Worm (Caenorhabditis elegans) whole organism, mixed stage, embryonic: ENCODE measurements around the gene C15B12.8.

ENCODE experiments used
- M03D4.4 ChIP-seq: sonication (generic microtip); optimal IDR thresholded peaks from 2 replicates; lab custom pipeline; 2017; ENCODE audit warnings: mild to moderate bottlenecking, missing genetic modification characterization, missing compliant biosample characterization
- bed-3 ChIP-seq: fragments of 200-800 bp; sonication (Bioruptor generic); optimal IDR thresholded peaks from 3 replicates; lab custom pipeline; 2018; ENCODE audit warnings: mild to moderate bottlenecking, missing genetic modification characterization, moderate library complexity, missing compliant biosample characterization
- blmp-1 ChIP-seq: fragments of 150-350 bp; optimal IDR thresholded peaks from 2 replicates; lab custom pipeline; 2014; ENCODE audit warnings: missing biosample characterization, missing genetic modification characterization
- ceh-39 ChIP-seq: fragments of 150-350 bp; optimal IDR thresholded peaks from 2 replicates; lab custom pipeline; 2014; ENCODE audit warnings: missing biosample characterization, missing genetic modification characterization
- ceh-43 ChIP-seq: fragments of 200-800 bp; sonication (Bioruptor generic); optimal IDR thresholded peaks from 2 replicates; lab custom pipeline; 2018; ENCODE audit warnings: mild to moderate bottlenecking, missing genetic modification characterization, moderate library complexity, missing compliant biosample characterization
- ceh-83 ChIP-seq: fragments of 200-800 bp; sonication (Bioruptor generic); optimal IDR thresholded peaks from 2 replicates; lab custom pipeline; 2018; ENCODE audit warnings: mild to moderate bottlenecking, missing genetic modification characterization, missing compliant biosample characterization
- ces-1 ChIP-seq: fragments of 150-350 bp; optimal IDR thresholded peaks from 2 replicates; lab custom pipeline; 2014; ENCODE audit warnings: missing biosample characterization, missing genetic modification reagents, missing genetic modification characterization
- cnd-1 ChIP-seq: fragments of 200-800 bp; sonication (Bioruptor generic); optimal IDR thresholded peaks from 2 replicates; lab custom pipeline; 2018; ENCODE audit warnings: mild to moderate bottlenecking, missing genetic modification characterization, missing compliant biosample characterization
- drap-1 ChIP-seq: fragments of 200-800 bp; sonication (Bioruptor generic); optimal IDR thresholded peaks from 3 replicates; lab custom pipeline; 2018; ENCODE audit warnings: mild to moderate bottlenecking, missing genetic modification characterization, missing compliant biosample characterization
- elt-1 ChIP-seq: sonication (generic microtip); optimal IDR thresholded peaks from 2 replicates; lab custom pipeline; 2017; ENCODE audit warnings: missing genetic modification characterization, mild to moderate bottlenecking, missing compliant biosample characterization, antibody characterized with exemption, moderate library complexity, borderline replicate concordance; ENCODE audit not compliant: insufficient read depth
- elt-3 ChIP-seq: fragments of 150-350 bp; optimal IDR thresholded peaks from 2 replicates; lab custom pipeline; 2014; ENCODE audit warnings: missing biosample characterization, missing genetic modification characterization
- flh-1 ChIP-seq: fragments of 200-800 bp; sonication (Bioruptor generic); optimal IDR thresholded peaks from 2 replicates; lab custom pipeline; 2018; ENCODE audit warnings: mild to moderate bottlenecking, missing genetic modification characterization, moderate library complexity, missing compliant biosample characterization
- ham-2 ChIP-seq: fragments of 200-800 bp; sonication (Bioruptor generic); optimal IDR thresholded peaks from 2 replicates; lab custom pipeline; 2018; ENCODE audit warnings: mild to moderate bottlenecking, missing genetic modification characterization, missing compliant biosample characterization
- hlh-1 ChIP-seq: fragments of 150-350 bp; optimal IDR thresholded peaks from 2 replicates; lab custom pipeline; 2014; ENCODE audit warnings: missing biosample characterization, missing genetic modification reagents, missing genetic modification characterization
- lin-13 ChIP-seq: fragments of 150-350 bp; optimal IDR thresholded peaks from 2 replicates; lab custom pipeline; 2014; ENCODE audit warnings: missing biosample characterization, missing genetic modification characterization
- lin-32 ChIP-seq: fragments of 200-800 bp; sonication (Bioruptor generic); optimal IDR thresholded peaks from 2 replicates; lab custom pipeline; 2018; ENCODE audit warnings: mild to moderate bottlenecking, missing genetic modification characterization, missing compliant biosample characterization
- lsy-2 ChIP-seq: fragments of 150-350 bp; optimal IDR thresholded peaks from 2 replicates; lab custom pipeline; 2014; ENCODE audit warnings: missing biosample characterization, missing genetic modification characterization
- mab-5 ChIP-seq: fragments of 150-350 bp; optimal IDR thresholded peaks from 2 replicates; lab custom pipeline; 2014; ENCODE audit warnings: missing biosample characterization, missing genetic modification characterization
- nhr-12 ChIP-seq: fragments of 150-350 bp; optimal IDR thresholded peaks from 2 replicates; lab custom pipeline; 2014; ENCODE audit warnings: missing biosample characterization, missing genetic modification characterization
- nhr-2 ChIP-seq: fragments of 150-350 bp; optimal IDR thresholded peaks from 2 replicates; lab custom pipeline; 2014; ENCODE audit warnings: missing biosample characterization, missing genetic modification characterization
- nhr-237 ChIP-seq: fragments of 150-350 bp; optimal IDR thresholded peaks from 2 replicates; lab custom pipeline; 2014; ENCODE audit warnings: missing biosample characterization, missing genetic modification characterization
- nhr-76 ChIP-seq: sonication (generic microtip); optimal IDR thresholded peaks from 2 replicates; lab custom pipeline; 2017; ENCODE audit warnings: missing biosample characterization, missing genetic modification characterization
- pha-4 ChIP-seq: fragments of 150-350 bp; optimal IDR thresholded peaks from 2 replicates; lab custom pipeline; 2018; ENCODE audit warnings: missing biosample characterization, missing genetic modification reagents, missing genetic modification characterization
- sem-2 ChIP-seq: fragments of 200-800 bp; sonication (Bioruptor generic); optimal IDR thresholded peaks from 2 replicates; lab custom pipeline; 2018; ENCODE audit warnings: mild to moderate bottlenecking, missing genetic modification characterization, missing compliant biosample characterization
- snpc-4 ChIP-seq: fragments of 150-350 bp; optimal IDR thresholded peaks from 2 replicates; lab custom pipeline; 2014; ENCODE audit warnings: missing biosample characterization, missing genetic modification characterization
- sptf-1 ChIP-seq: sonication (generic microtip); optimal IDR thresholded peaks from 2 replicates; lab custom pipeline; 2017; ENCODE audit warnings: mild to moderate bottlenecking, missing genetic modification characterization, moderate library complexity, missing compliant biosample characterization
- tbx-8 ChIP-seq: fragments of 200-800 bp; sonication (Bioruptor generic); optimal IDR thresholded peaks from 2 replicates; lab custom pipeline; 2018; ENCODE audit warnings: mild to moderate bottlenecking, missing genetic modification characterization, moderate library complexity, missing compliant biosample characterization
- unc-120 ChIP-seq: sonication (generic microtip); optimal IDR thresholded peaks from 2 replicates; lab custom pipeline; 2017; ENCODE audit warnings: missing genetic modification characterization, missing compliant biosample characterization; ENCODE audit not compliant: poor library complexity, severe bottlenecking
- zip-8 ChIP-seq: fragments of 150-350 bp; optimal IDR thresholded peaks from 2 replicates; lab custom pipeline; 2014; ENCODE audit warnings: missing biosample characterization, missing genetic modification characterization

The C15B12.8 gene

ce11 chrX:6433688-6434087 lies 40.4 kb upstream of the C15B12.8 start, which contains the start of gene K10C2.2:
Gene K10C2.2 (minus strand): TSS chrX:6433788.
- TF ChIP-seq elt-3, result no peak
- TF ChIP-seq ham-2 (GFP tag; lab: Kevin White, UChicago), result no peak
- no peak for TF ChIP-seq unc-120
- TF ChIP-seq M03D4.4 (tag; lab: Kevin White, UChicago), result no peak
- TF ChIP-seq nhr-2 (tag; lab: Kevin White, UChicago), result no peak

ce11 chrX:6435812-6436211 lies 38.3 kb upstream of the C15B12.8 start:
- TF ChIP-seq unc-120 (no peak), lin-32 (GFP tag; lab: Kevin White, UChicago) (no peak), ceh-83 (no peak), lin-13 (tag; lab: Kevin White, UChicago) (no peak), elt-3 (no peak), ceh-43 (GFP tag; lab: Kevin White, UChicago) (no peak), ces-1 (no peak), ceh-39 (no peak), blmp-1 (tag; lab: Kevin White, UChicago) (no peak), drap-1 (GFP tag; lab: Kevin White, UChicago) (no peak), nhr-76 (tag; lab: Kevin White, UChicago) (no peak)

- TF ChIP-seq ham-2 (GFP tag; lab: Kevin White, UChicago) (no peak), blmp-1 (tag; lab: Kevin White, UChicago) (no peak), drap-1 (GFP tag; lab: Kevin White, UChicago) (no peak), elt-1 (no peak), cnd-1 (no peak), zip-8 (tag; lab: Kevin White, UChicago) (no peak), nhr-237 (no peak), M03D4.4 (tag; lab: Kevin White, UChicago) (no peak), lin-32 (GFP tag; lab: Kevin White, UChicago) (no peak), mab-5 (no peak), flh-1 (GFP tag; lab: Kevin White, UChicago) (no peak), elt-3 (no peak), sem-2 (GFP tag; lab: Kevin White, UChicago) (no peak), ceh-39 (no peak), ceh-43 (GFP tag; lab: Kevin White, UChicago) (no peak)
Measured at ce11 chrX:6437545-6437944, 36.5 kb upstream of the C15B12.8 start, which contains the start of gene K10C2.8. Gene K10C2.8 (minus strand): TSS chrX:6437645.

DNA sequence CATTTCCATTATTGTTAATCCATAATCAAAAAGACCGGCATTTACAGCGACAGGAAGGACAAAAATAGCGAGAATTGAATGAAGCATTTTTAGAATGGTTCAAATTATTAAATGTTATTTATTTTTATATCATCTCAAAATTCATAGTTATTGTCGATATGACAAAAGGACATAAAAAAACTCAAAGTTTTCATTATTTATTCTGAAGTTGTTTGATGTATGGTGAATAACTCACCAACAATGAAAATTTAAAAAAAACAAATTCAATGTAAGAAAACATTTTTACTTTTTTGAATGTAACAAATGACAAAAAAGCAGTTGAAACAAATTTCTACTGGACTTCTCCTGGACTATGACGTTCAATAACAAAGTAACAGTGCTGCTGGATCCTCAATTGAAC lies 33.6 kb upstream of the C15B12.8 start, which contains the start of gene K10C2.14:
TSS of gene K10C2.14 (minus strand) at position 101 of the 400 bp plus-strand sequence.
- no peak for TF ChIP-seq snpc-4 (tag; lab: Kevin White, UChicago)
- TF ChIP-seq nhr-12 (tag; lab: Kevin White, UChicago), result no peak
- TF ChIP-seq flh-1 (GFP tag; lab: Kevin White, UChicago), result no peak
- no peak for TF ChIP-seq tbx-8 (GFP tag; lab: Kevin White, UChicago)
- no peak for TF ChIP-seq unc-120
- TF ChIP-seq nhr-76 (tag; lab: Kevin White, UChicago), result no peak
- no peak for TF ChIP-seq pha-4 (tag; lab: Kevin White, UChicago)
- TF ChIP-seq ces-1, result no peak
- TF ChIP-seq elt-3, result no peak
- TF ChIP-seq nhr-2 (tag; lab: Kevin White, UChicago), result no peak
- TF ChIP-seq cnd-1, result no peak
- no peak for TF ChIP-seq drap-1 (GFP tag; lab: Kevin White, UChicago)
- TF ChIP-seq ceh-39, result no peak
- TF ChIP-seq ceh-83, result no peak
- no peak for TF ChIP-seq ham-2 (GFP tag; lab: Kevin White, UChicago)
- no peak for TF ChIP-seq lsy-2 (tag; lab: Kevin White, UChicago)

ce11 chrX:6443373-6443772 lies 30.7 kb upstream of the C15B12.8 start, which contains the start of gene K10C2.7:
Gene K10C2.7 (minus strand): TSS chrX:6443473.
- TF ChIP-seq mab-5, result no peak
- no peak for TF ChIP-seq tbx-8 (GFP tag; lab: Kevin White, UChicago)
- TF ChIP-seq ham-2 (GFP tag; lab: Kevin White, UChicago), result no peak
- TF ChIP-seq ces-1, result no peak
- no peak for TF ChIP-seq M03D4.4 (tag; lab: Kevin White, UChicago)
- TF ChIP-seq cnd-1, result no peak
- no peak for TF ChIP-seq lin-13 (tag; lab: Kevin White, UChicago)
- TF ChIP-seq unc-120, result no peak
- TF ChIP-seq nhr-12 (tag; lab: Kevin White, UChicago), result no peak
- no peak for TF ChIP-seq ceh-83
- no peak for TF ChIP-seq snpc-4 (tag; lab: Kevin White, UChicago)
- no peak for TF ChIP-seq nhr-237
- no peak for TF ChIP-seq sptf-1 (tag; lab: Kevin White, UChicago)
- TF ChIP-seq bed-3, result no peak
- no peak for TF ChIP-seq lsy-2 (tag; lab: Kevin White, UChicago)
- TF ChIP-seq zip-8 (tag; lab: Kevin White, UChicago), result no peak
- TF ChIP-seq hlh-1 (tag; lab: Kevin White, UChicago), result no peak
- no peak for TF ChIP-seq sem-2 (GFP tag; lab: Kevin White, UChicago)
- TF ChIP-seq, all 35 proteins: peak for 0
